Fruit fly (Drosophila melanogaster): ENCODE measurements around the gene CG31559.

DNA sequence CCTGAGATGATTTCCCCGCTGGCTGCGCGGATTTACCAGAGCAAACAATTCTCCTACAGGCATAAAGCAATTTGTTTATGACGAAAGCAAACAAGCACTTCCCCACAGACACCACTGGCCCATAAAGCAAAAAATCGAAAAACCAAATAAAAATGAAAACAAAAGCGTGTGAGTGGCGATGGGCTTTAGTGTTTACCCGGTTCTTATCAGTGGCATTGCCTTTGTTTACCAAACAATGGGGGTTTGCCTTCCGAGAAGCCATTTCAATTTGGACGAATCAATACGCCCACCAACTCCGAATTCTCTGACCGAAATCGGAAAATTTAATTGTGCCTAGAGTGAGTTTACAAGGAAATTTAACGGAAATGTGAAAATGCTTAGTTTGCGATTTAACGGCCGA lies 25.5 kb upstream of the CG31559 start:
- TF ChIP-seq Jra (GFP tag; optimal IDR thresholded peaks at IDR 0.05) = no peak
- TF ChIP-seq dsf (GFP tag; optimal IDR thresholded peaks at IDR 0.05; ENCODE audit: borderline replicate concordance) = no peak
- TF ChIP-seq N (GFP tag; optimal IDR thresholded peaks at IDR 0.05) = no peak
- TF ChIP-seq Mio (GFP tag; optimal IDR thresholded peaks at IDR 0.05) = no peak
- TF ChIP-seq tai (GFP tag; optimal IDR thresholded peaks at IDR 0.05) = no peak
- no peak for TF ChIP-seq sv (GFP tag; optimal IDR thresholded peaks at IDR 0.05)
- no peak for TF ChIP-seq Hr78 (GFP tag; optimal IDR thresholded peaks at IDR 0.05)
- TF ChIP-seq Abd-B (GFP tag; optimal IDR thresholded peaks at IDR 0.05) = no peak
- TF ChIP-seq usp (GFP tag; optimal IDR thresholded peaks at IDR 0.05) = no peak
- TF ChIP-seq br (GFP tag; optimal IDR thresholded peaks at IDR 0.05) = no peak
- TF ChIP-seq fru (GFP tag; optimal IDR thresholded peaks at IDR 0.05) = no peak
- TF ChIP-seq lola (GFP tag; optimal IDR thresholded peaks at IDR 0.05) = no peak
- no peak for TF ChIP-seq GATAd (GFP tag; optimal IDR thresholded peaks at IDR 0.05)

Data from whole organism, wandering third instar larva.